Fruit fly (Drosophila melanogaster): ENCODE results near the gene Sol1.

Gene Sol1

DNA sequence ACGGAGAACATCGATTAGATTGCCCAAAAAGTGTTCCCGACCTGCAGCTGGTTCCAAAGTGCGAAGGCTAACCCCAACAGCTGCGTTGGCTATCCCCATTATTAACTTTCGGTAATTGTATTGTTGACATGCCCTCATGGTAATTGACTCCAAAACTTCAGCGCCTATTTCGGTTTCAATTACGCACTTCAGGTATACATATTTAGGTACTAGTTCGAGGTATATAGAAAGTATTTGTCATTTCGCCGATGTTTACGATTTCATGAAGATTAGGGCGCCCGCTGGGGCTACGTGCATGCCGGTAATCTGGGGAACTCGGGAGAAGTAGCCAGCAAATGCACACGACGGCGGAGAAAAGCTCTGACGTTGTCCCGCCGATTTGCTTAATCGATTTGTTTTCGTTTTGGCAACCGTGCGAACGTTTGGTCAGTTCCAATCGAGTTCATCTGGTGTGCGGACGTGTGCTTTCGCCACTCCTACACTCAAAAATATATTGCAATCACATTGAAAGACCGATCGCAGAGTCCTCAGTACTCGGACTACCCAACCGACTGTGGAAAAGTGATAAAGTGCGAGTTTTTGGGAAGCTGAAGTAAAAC, 55.1 kb downstream of the Sol1 start:
- TF ChIP-seq CG5204 (GFP tag; optimal IDR thresholded peaks at IDR 0.05) (no peak), kay (GFP tag; ENCODE audit: borderline replicate concordance) (peak; percentile 53), pad (GFP tag; optimal IDR thresholded peaks at IDR 0.05) (peak; percentile 6), toe (GFP tag; optimal IDR thresholded peaks at IDR 0.05) (no peak), CG33017 (tag; optimal IDR thresholded peaks at IDR 0.05) (peak; percentile 38), Hr96 (GFP tag; optimal IDR thresholded peaks at IDR 0.05) (no peak), CG1620 (GFP tag; optimal IDR thresholded peaks at IDR 0.05) (no peak), CG12768 (GFP tag; optimal IDR thresholded peaks at IDR 0.05) (peak; percentile 79), CG7101 (tag; optimal IDR thresholded peaks at IDR 0.05) (peak; percentile 45), tj (GFP tag; optimal IDR thresholded peaks at IDR 0.05) (peak; percentile 37), Mnt (GFP tag; optimal IDR thresholded peaks at IDR 0.05) (peak; percentile 64), cic (GFP tag; optimal IDR thresholded peaks at IDR 0.05) (peak; percentile 58), bab1 (GFP tag; optimal IDR thresholded peaks at IDR 0.05) (peak; percentile 29)

dm6 chr3R:12442601-12443533, 56.8 kb downstream of the Sol1 start:
- TF ChIP-seq cnc (optimal IDR thresholded peaks at IDR 0.05) (no peak), Crg-1 (GFP tag; optimal IDR thresholded peaks at IDR 0.05) (no peak), pad (GFP tag; optimal IDR thresholded peaks at IDR 0.05) (peak; percentile 51), Clk (GFP tag; optimal IDR thresholded peaks at IDR 0.05) (no peak), CG12768 (GFP tag; optimal IDR thresholded peaks at IDR 0.05) (no peak), tj (GFP tag; optimal IDR thresholded peaks at IDR 0.05) (peak; percentile 83), cic (GFP tag; optimal IDR thresholded peaks at IDR 0.05) (no peak), CG7101 (tag; optimal IDR thresholded peaks at IDR 0.05) (peak; percentile 85), Hr96 (GFP tag; optimal IDR thresholded peaks at IDR 0.05) (peak; percentile 65), CG7045 (GFP tag; optimal IDR thresholded peaks at IDR 0.05) (peak; percentile 78), kay (GFP tag; ENCODE audit: borderline replicate concordance) (peak; percentile 77), toe (GFP tag; optimal IDR thresholded peaks at IDR 0.05) (peak; percentile 37), CG5204 (GFP tag; optimal IDR thresholded peaks at IDR 0.05) (no peak), Mnt (GFP tag; optimal IDR thresholded peaks at IDR 0.05) (peak; percentile 47), CG11617 (GFP tag; optimal IDR thresholded peaks at IDR 0.05) (peak; percentile 71), ovo (GFP tag; optimal IDR thresholded peaks at IDR 0.05) (peak; percentile 59), bab1 (GFP tag; optimal IDR thresholded peaks at IDR 0.05) (peak; percentile 85), CG1620 (GFP tag; optimal IDR thresholded peaks at IDR 0.05) (peak; percentile 48), CG33017 (tag; optimal IDR thresholded peaks at IDR 0.05) (peak; percentile 82), CG14711 (tag; optimal IDR thresholded peaks at IDR 0.05) (peak; percentile 81)

DNA sequence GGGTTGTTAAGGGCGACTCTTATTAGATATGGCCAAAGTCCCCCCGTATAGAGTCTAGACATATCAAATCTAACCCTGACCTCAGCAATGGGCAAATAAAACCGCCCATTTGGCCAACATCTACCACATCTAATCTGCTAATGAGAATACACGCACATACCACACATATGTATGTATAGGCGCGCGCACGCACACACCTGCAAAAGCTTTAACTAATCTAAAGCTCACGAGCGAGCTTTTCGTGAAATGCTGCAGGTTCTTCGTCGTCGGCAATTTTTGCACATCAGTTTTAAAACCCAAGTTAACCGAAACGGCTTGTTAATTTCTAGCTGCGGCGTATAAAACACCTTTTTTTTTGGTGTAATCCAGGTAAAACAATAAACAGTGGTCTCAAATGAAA, 57.7 kb downstream of the Sol1 start:
- TF ChIP-seq Hr96 (GFP tag; optimal IDR thresholded peaks at IDR 0.05) (no peak), tj (GFP tag; optimal IDR thresholded peaks at IDR 0.05) (peak; percentile 74)

DNA sequence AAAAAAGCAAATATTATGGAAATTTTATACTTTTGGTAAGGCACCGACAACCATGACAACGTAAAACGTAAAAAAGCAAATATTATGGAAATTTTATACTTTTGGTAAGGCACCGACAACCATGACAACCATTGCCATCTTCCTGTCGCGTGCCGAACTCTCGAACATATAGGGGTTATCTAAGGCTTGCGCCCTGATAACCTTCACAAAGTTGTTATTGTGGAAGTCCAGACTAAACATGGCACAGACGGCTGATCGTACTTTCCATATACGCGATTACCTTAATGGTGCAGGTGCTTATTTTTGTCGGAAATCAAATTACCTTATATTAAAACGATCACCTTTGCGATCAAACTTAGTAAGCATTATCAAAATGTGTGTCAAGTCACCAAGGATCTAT, 59.4 kb downstream of the Sol1 start:
- no peak for TF ChIP-seq cic (GFP tag; optimal IDR thresholded peaks at IDR 0.05)
- no peak for TF ChIP-seq bab1 (GFP tag; optimal IDR thresholded peaks at IDR 0.05)
- TF ChIP-seq CG7045 (GFP tag; optimal IDR thresholded peaks at IDR 0.05): no peak
- TF ChIP-seq Crg-1 (GFP tag; optimal IDR thresholded peaks at IDR 0.05): no peak
- no peak for TF ChIP-seq cnc (optimal IDR thresholded peaks at IDR 0.05)
- no peak for TF ChIP-seq Clk (GFP tag; optimal IDR thresholded peaks at IDR 0.05)
- TF ChIP-seq CG14711 (tag; optimal IDR thresholded peaks at IDR 0.05): no peak
- no peak for TF ChIP-seq CG1620 (GFP tag; optimal IDR thresholded peaks at IDR 0.05)
- no peak for TF ChIP-seq pad (GFP tag; optimal IDR thresholded peaks at IDR 0.05)
- TF ChIP-seq ovo (GFP tag; optimal IDR thresholded peaks at IDR 0.05): no peak
- no peak for TF ChIP-seq toe (GFP tag; optimal IDR thresholded peaks at IDR 0.05)
- TF ChIP-seq Mnt (GFP tag; optimal IDR thresholded peaks at IDR 0.05): no peak

DNA sequence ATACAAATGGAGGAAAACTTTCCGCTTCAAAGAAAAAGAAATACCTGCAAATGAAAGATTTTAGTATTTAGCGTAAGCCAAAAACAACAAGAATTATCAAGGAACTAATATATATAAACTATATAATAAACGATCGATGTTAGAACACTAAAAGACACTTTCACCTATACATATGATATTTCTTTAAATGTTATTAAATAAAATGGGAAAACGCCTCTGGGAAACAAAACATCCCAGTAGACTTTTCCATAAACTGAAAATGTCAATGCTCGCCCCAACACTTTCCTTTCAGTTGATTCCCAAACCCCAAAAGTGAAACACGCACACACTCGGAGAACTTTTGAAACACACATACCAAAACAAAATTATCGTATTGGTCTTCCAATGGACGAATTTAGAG, 61.3 kb downstream of the Sol1 start, which contains the start of gene vrs:
vrs (plus strand) TSS at position 301 of the 400 bp plus-strand sequence.
- TF ChIP-seq Mnt (GFP tag; optimal IDR thresholded peaks at IDR 0.05) (no peak), ovo (GFP tag; optimal IDR thresholded peaks at IDR 0.05) (no peak), cic (GFP tag; optimal IDR thresholded peaks at IDR 0.05) (no peak), toe (GFP tag; optimal IDR thresholded peaks at IDR 0.05) (no peak), CG33017 (tag; optimal IDR thresholded peaks at IDR 0.05) (no peak), cnc (optimal IDR thresholded peaks at IDR 0.05) (no peak), CG14711 (tag; optimal IDR thresholded peaks at IDR 0.05) (no peak), CG7045 (GFP tag; optimal IDR thresholded peaks at IDR 0.05) (no peak), kay (GFP tag; ENCODE audit: borderline replicate concordance) (no peak), Hr96 (GFP tag; optimal IDR thresholded peaks at IDR 0.05) (no peak), CG12768 (GFP tag; optimal IDR thresholded peaks at IDR 0.05) (no peak), bab1 (GFP tag; optimal IDR thresholded peaks at IDR 0.05) (no peak)

dm6 chr3R:12448344-12448743, 62.3 kb downstream of the Sol1 start:
- TF ChIP-seq tj (GFP tag; optimal IDR thresholded peaks at IDR 0.05) (no peak), cic (GFP tag; optimal IDR thresholded peaks at IDR 0.05) (no peak), ovo (GFP tag; optimal IDR thresholded peaks at IDR 0.05) (no peak), CG33017 (tag; optimal IDR thresholded peaks at IDR 0.05) (no peak), CG12768 (GFP tag; optimal IDR thresholded peaks at IDR 0.05) (no peak), Mnt (GFP tag; optimal IDR thresholded peaks at IDR 0.05) (no peak), bab1 (GFP tag; optimal IDR thresholded peaks at IDR 0.05) (no peak), CG14711 (tag; optimal IDR thresholded peaks at IDR 0.05) (no peak), CG5204 (GFP tag; optimal IDR thresholded peaks at IDR 0.05) (no peak), toe (GFP tag; optimal IDR thresholded peaks at IDR 0.05) (no peak), pad (GFP tag; optimal IDR thresholded peaks at IDR 0.05) (no peak), Hr96 (GFP tag; optimal IDR thresholded peaks at IDR 0.05) (no peak), CG7045 (GFP tag; optimal IDR thresholded peaks at IDR 0.05) (no peak)

Measured in whole organism, adult.